Worm (Caenorhabditis elegans): ENCODE measurements around the gene T15H9.4.

DNA sequence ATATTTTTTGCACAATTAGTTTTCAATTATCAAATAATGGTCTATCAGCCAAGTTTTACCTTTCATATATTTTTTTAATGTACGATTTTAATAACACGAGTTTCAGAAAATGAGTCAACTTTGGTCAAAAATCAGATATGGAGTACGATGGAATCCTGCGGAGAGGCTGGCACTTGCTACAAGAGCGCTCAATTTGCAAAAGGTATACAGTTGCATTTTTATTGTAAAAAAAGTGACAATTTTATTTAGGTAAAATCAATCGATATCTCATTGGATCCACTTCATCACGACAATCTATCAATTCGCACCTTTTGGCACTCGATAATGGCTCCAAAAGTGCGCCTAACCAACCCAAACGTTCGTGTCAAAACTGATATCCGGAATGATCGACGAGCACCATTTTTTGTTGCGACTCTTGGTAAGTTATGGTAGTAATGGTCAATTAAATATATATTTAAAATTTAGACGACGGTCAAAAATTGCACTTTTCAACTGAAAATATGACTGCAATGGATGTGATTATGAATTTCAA lies 14.1 kb upstream of the T15H9.4 start, which contains the start of gene mrpl-53:
- TF ChIP-seq nhr-11 (tag; optimal IDR thresholded peaks at IDR 0.05) (no peak), ama-1 (optimal IDR thresholded peaks at IDR 0.05) (peak; percentile 5)

Data from whole organism, L2 larva.